Worm (Caenorhabditis elegans) whole organism, young adult: ENCODE data around the gene pyk-2.

Source experiments
- B0336.3 ChIP-seq: fragments of 200-800 bp; sonication (Bioruptor generic); IDR thresholded peaks from 2 replicates; pipeline ENCODE4 v1.3.6; 2022; ENCODE audit warnings: missing genetic modification characterization, missing compliant biosample characterization
- F10E7.11 ChIP-seq: sonication (generic microtip); optimal IDR thresholded peaks from 2 replicates; lab custom pipeline; 2017; ENCODE audit warnings: mild to moderate bottlenecking, missing genetic modification characterization, moderate library complexity, missing compliant biosample characterization
- F22D6.2 ChIP-seq: sonication (generic microtip); optimal IDR thresholded peaks from 2 replicates; lab custom pipeline; 2016; ENCODE audit warnings: mild to moderate bottlenecking, missing genetic modification characterization, missing compliant biosample characterization
- F23B12.7 ChIP-seq: sonication (generic microtip); optimal IDR thresholded peaks from 2 replicates; lab custom pipeline; 2017; ENCODE audit warnings: missing genetic modification characterization, mild to moderate bottlenecking, missing compliant biosample characterization, antibody characterized with exemption, moderate library complexity; ENCODE audit not compliant: insufficient read depth
- F52B5.7 ChIP-seq: sonication (generic microtip); optimal IDR thresholded peaks from 2 replicates; lab custom pipeline; 2016; ENCODE audit warnings: mild to moderate bottlenecking, missing genetic modification characterization, missing compliant biosample characterization
- T07F8.4 ChIP-seq: sonication (generic microtip); optimal IDR thresholded peaks from 2 replicates; lab custom pipeline; 2016; ENCODE audit warnings: mild to moderate bottlenecking, missing genetic modification characterization, moderate library complexity, missing compliant biosample characterization
- Y67H2A.10 ChIP-seq: fragments of 200-800 bp; sonication (Bioruptor generic); conservative IDR thresholded peaks from 2 replicates; pipeline ENCODE4 v1.3.6; 2022; ENCODE audit warnings: missing genetic modification reagents, missing genetic modification characterization, missing compliant biosample characterization
- Y95B8A.8 ChIP-seq: fragments of 200-800 bp; sonication (Bioruptor generic); IDR thresholded peaks from 2 replicates; pipeline ENCODE4 v1.3.6; 2022; ENCODE audit warnings: missing genetic modification reagents, missing genetic modification characterization, missing compliant biosample characterization
- ZK185.1 ChIP-seq: sonication (generic microtip); optimal IDR thresholded peaks from 2 replicates; lab custom pipeline; 2016; ENCODE audit warnings: mild to moderate bottlenecking, missing genetic modification characterization, missing compliant biosample characterization; ENCODE audit not compliant: poor library complexity, severe bottlenecking
- ama-1 ChIP-seq, 3 experiments: fragments of 150-350 bp in 1 of 3; sonication (generic microtip) in 2 of 3; optimal IDR thresholded peaks; 2 replicates each; lab custom pipeline; 2014 to 2018; ENCODE audit warnings: missing biosample characterization in 2 of 3, missing genetic modification characterization in 2 of 3, missing genetic modification reagents in 2 of 3
- atf-7 ChIP-seq: sonication (generic microtip); optimal IDR thresholded peaks from 2 replicates; lab custom pipeline; 2017; ENCODE audit warnings: mild to moderate bottlenecking, missing genetic modification characterization, missing compliant biosample characterization
- attf-5 ChIP-seq: fragments of 200-800 bp; sonication (Bioruptor generic); optimal IDR thresholded peaks from 2 replicates; lab custom pipeline; 2018; ENCODE audit warnings: mild to moderate bottlenecking, missing genetic modification characterization, missing compliant biosample characterization
- bed-1 ChIP-seq: fragments of 200-800 bp; sonication (Bioruptor generic); IDR thresholded peaks from 2 replicates; pipeline ENCODE4 v1.3.6; 2022; ENCODE audit warnings: missing genetic modification reagents, missing genetic modification characterization, missing compliant biosample characterization
- cebp-1 ChIP-seq, 2 experiments: fragments of 200-800 bp in 1 of 2; sonication (Bioruptor generic) in 1 of 2; sonication (generic microtip) in 1 of 2; IDR thresholded peaks in 1 of 2; optimal IDR thresholded peaks in 1 of 2; 2 replicates each; pipeline versions ENCODE4 v1.3.6 to Lab custom; 2017 to 2022; ENCODE audit warnings: missing compliant biosample characterization in 2 of 2, missing genetic modification characterization in 2 of 2, mild to moderate bottlenecking in 1 of 2, missing genetic modification reagents in 1 of 2, moderate library complexity in 1 of 2
- cebp-2 ChIP-seq: fragments of 200-800 bp; sonication (Bioruptor generic); IDR thresholded peaks from 2 replicates; pipeline ENCODE4 v1.3.6; 2022; ENCODE audit warnings: missing genetic modification characterization, missing compliant biosample characterization
- ceh-40 ChIP-seq: fragments of 200-800 bp; sonication (Bioruptor generic); IDR thresholded peaks from 2 replicates; pipeline ENCODE4 v1.3.6; 2022; ENCODE audit warnings: missing genetic modification characterization, missing compliant biosample characterization
- chd-7 ChIP-seq: sonication (generic microtip); optimal IDR thresholded peaks from 2 replicates; lab custom pipeline; 2016; ENCODE audit warnings: mild to moderate bottlenecking, missing genetic modification characterization, moderate library complexity, missing compliant biosample characterization
- die-1 ChIP-seq: sonication (generic microtip); optimal IDR thresholded peaks from 2 replicates; lab custom pipeline; 2016; ENCODE audit warnings: missing genotype, mild to moderate bottlenecking, missing genetic modification characterization, missing compliant biosample characterization
- dox-1 ChIP-seq: fragments of 200-800 bp; sonication (Bioruptor generic); IDR thresholded peaks from 2 replicates; pipeline ENCODE4 v1.3.6; 2022; ENCODE audit warnings: missing genetic modification reagents, missing genetic modification characterization, missing compliant biosample characterization
- dpff-1 ChIP-seq: sonication (generic microtip); optimal IDR thresholded peaks from 2 replicates; lab custom pipeline; 2017; ENCODE audit warnings: mild to moderate bottlenecking, missing genetic modification characterization, missing compliant biosample characterization
- efl-1 ChIP-seq: fragments of 150-350 bp; optimal IDR thresholded peaks from 2 replicates; lab custom pipeline; 2014; ENCODE audit warnings: missing biosample characterization, missing genetic modification reagents, missing genetic modification characterization
- egl-44 ChIP-seq: fragments of 200-800 bp; sonication (Bioruptor generic); IDR thresholded peaks from 2 replicates; pipeline ENCODE4 v1.3.6; 2022; ENCODE audit warnings: missing genetic modification reagents, missing genetic modification characterization, missing compliant biosample characterization
- egrh-3 ChIP-seq: fragments of 200-800 bp; sonication (Bioruptor generic); IDR thresholded peaks from 2 replicates; pipeline ENCODE4 v1.3.6; 2022; ENCODE audit warnings: missing genetic modification reagents, missing genetic modification characterization, missing compliant biosample characterization
- ekl-4 ChIP-seq: fragments of 200-800 bp; sonication (Bioruptor generic); IDR thresholded peaks from 2 replicates; pipeline ENCODE4 v1.3.6; 2022; ENCODE audit warnings: missing genetic modification reagents, missing genetic modification characterization, missing compliant biosample characterization
- him-1 ChIP-seq: sonication (generic microtip); optimal IDR thresholded peaks from 2 replicates; lab custom pipeline; 2016; ENCODE audit warnings: missing genotype, missing genetic modification reagents, missing genetic modification characterization, missing compliant biosample characterization
- hmg-20 ChIP-seq: fragments of 200-800 bp; sonication (Bioruptor generic); IDR thresholded peaks from 2 replicates; pipeline ENCODE4 v1.3.6; 2022; ENCODE audit warnings: missing genetic modification reagents, missing genetic modification characterization, missing compliant biosample characterization
- hrde-1 ChIP-seq: sonication (generic microtip); optimal IDR thresholded peaks from 2 replicates; lab custom pipeline; 2016; ENCODE audit warnings: missing genetic modification characterization, mild to moderate bottlenecking, missing compliant biosample characterization, moderate library complexity, missing genotype, missing genetic modification reagents, borderline replicate concordance
- let-607 ChIP-seq, 2 experiments: fragments of 200-800 bp in 1 of 2; sonication (Bioruptor generic) in 1 of 2; sonication (generic microtip) in 1 of 2; optimal IDR thresholded peaks; 2 replicates each; lab custom pipeline; 2016 to 2018; ENCODE audit warnings: mild to moderate bottlenecking in 2 of 2, missing compliant biosample characterization in 2 of 2, missing genetic modification characterization in 2 of 2, moderate library complexity in 2 of 2, missing genotype in 1 of 2
- lin-35 ChIP-seq, 3 experiments: fragments of 150-350 bp in 2 of 3; sonication (generic microtip) in 1 of 3; optimal IDR thresholded peaks; 2 replicates each; lab custom pipeline; 2014 to 2018; ENCODE audit warnings: missing biosample characterization in 3 of 3, missing genetic modification characterization in 3 of 3, missing genetic modification reagents in 3 of 3
- lir-1 ChIP-seq: fragments of 200-800 bp; sonication (Bioruptor generic); conservative IDR thresholded peaks from 2 replicates; pipeline ENCODE4 v1.3.6; 2022; ENCODE audit warnings: missing genetic modification reagents, missing genetic modification characterization, missing compliant biosample characterization
- lsy-27 ChIP-seq: sonication (generic microtip); optimal IDR thresholded peaks from 2 replicates; lab custom pipeline; 2017; ENCODE audit warnings: missing genetic modification characterization, mild to moderate bottlenecking, missing compliant biosample characterization, antibody characterized with exemption, missing genotype, borderline replicate concordance; ENCODE audit not compliant: insufficient read depth
- madf-10 ChIP-seq: sonication (generic microtip); optimal IDR thresholded peaks from 2 replicates; lab custom pipeline; 2016; ENCODE audit warnings: mild to moderate bottlenecking, missing genetic modification characterization, missing compliant biosample characterization
- madf-3 ChIP-seq: fragments of 200-800 bp; sonication (Bioruptor generic); IDR thresholded peaks from 2 replicates; pipeline ENCODE4 v1.3.6; 2022; ENCODE audit warnings: missing genetic modification reagents, missing genetic modification characterization, missing compliant biosample characterization
- madf-6 ChIP-seq: fragments of 200-800 bp; sonication (Bioruptor generic); IDR thresholded peaks from 2 replicates; pipeline ENCODE4 v1.3.6; 2022; ENCODE audit warnings: missing genetic modification reagents, missing genetic modification characterization, missing compliant biosample characterization
- mxl-1 ChIP-seq: sonication (generic microtip); optimal IDR thresholded peaks from 2 replicates; lab custom pipeline; 2016; ENCODE audit warnings: missing genetic modification characterization, missing compliant biosample characterization
- nfyb-1 ChIP-seq: fragments of 200-800 bp; sonication (Bioruptor generic); IDR thresholded peaks from 2 replicates; pipeline ENCODE4 v1.3.6; 2022; ENCODE audit warnings: missing genetic modification reagents, missing genetic modification characterization, missing compliant biosample characterization
- rcor-1 ChIP-seq: fragments of 200-800 bp; sonication (Bioruptor generic); IDR thresholded peaks from 2 replicates; pipeline ENCODE4 v1.3.6; 2022; ENCODE audit warnings: missing genetic modification reagents, missing genetic modification characterization, missing compliant biosample characterization
- sdz-38 ChIP-seq: sonication (generic microtip); optimal IDR thresholded peaks from 2 replicates; lab custom pipeline; 2016; ENCODE audit warnings: missing genotype, missing genetic modification characterization, missing compliant biosample characterization
- sea-2 ChIP-seq: fragments of 200-800 bp; sonication (Bioruptor generic); IDR thresholded peaks from 2 replicates; pipeline ENCODE4 v1.3.6; 2022; ENCODE audit warnings: missing genetic modification characterization, missing compliant biosample characterization
- snpc-1.3 ChIP-seq: sonication (generic microtip); optimal IDR thresholded peaks from 2 replicates; lab custom pipeline; 2017; ENCODE audit warnings: missing genetic modification characterization, mild to moderate bottlenecking, missing compliant biosample characterization, antibody characterized with exemption, moderate library complexity, missing genotype, missing genetic modification reagents; ENCODE audit not compliant: insufficient read depth
- somi-1 ChIP-seq: fragments of 200-800 bp; sonication (Bioruptor generic); optimal IDR thresholded peaks from 2 replicates; lab custom pipeline; 2018; ENCODE audit warnings: mild to moderate bottlenecking, missing genetic modification characterization, missing compliant biosample characterization
- tbx-9 ChIP-seq: sonication (generic microtip); optimal IDR thresholded peaks from 2 replicates; lab custom pipeline; 2016; ENCODE audit warnings: borderline replicate concordance, missing genetic modification characterization, inconsistent platforms, missing compliant biosample characterization
- tlf-1 ChIP-seq: fragments of 200-800 bp; sonication (Bioruptor generic); optimal IDR thresholded peaks from 2 replicates; lab custom pipeline; 2018; ENCODE audit warnings: mild to moderate bottlenecking, missing genetic modification characterization, missing compliant biosample characterization
- zfh-2 ChIP-seq: fragments of 200-800 bp; sonication (Bioruptor generic); conservative IDR thresholded peaks from 2 replicates; pipeline ENCODE4 v1.3.6; 2022; ENCODE audit warnings: missing genetic modification reagents, missing genetic modification characterization, missing compliant biosample characterization
- zim-3 ChIP-seq: sonication (generic microtip); optimal IDR thresholded peaks from 2 replicates; lab custom pipeline; 2017; ENCODE audit warnings: mild to moderate bottlenecking, missing genetic modification characterization, moderate library complexity, missing compliant biosample characterization
- ztf-22 ChIP-seq: fragments of 200-800 bp; sonication (Bioruptor generic); optimal IDR thresholded peaks from 2 replicates; lab custom pipeline; 2018; ENCODE audit warnings: mild to moderate bottlenecking, missing genetic modification characterization, moderate library complexity, missing compliant biosample characterization

Gene pyk-2

DNA sequence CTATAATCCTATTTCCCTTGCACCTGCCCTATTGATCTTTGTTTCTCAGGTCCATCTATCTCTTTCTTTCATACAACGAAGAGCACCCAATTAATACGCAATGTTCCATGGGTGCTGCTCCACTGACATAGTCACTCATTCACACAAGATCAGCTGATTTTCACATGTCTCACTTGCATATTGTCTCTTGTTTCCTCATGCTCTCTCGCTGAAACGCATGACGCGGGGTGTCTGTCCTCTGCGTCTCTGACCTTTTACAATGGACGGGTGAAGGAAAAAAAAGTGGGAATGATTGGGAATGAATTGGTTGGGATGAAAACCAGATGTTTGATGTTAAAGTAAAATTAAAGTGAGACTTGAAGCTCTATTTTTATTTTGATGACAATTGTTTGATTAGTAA is 25.6 kb downstream of the pyk-2 start (continued):
- peak; percentile 85 for TF ChIP-seq ekl-4 (GFP tag; lab: Robert Waterston, UW)
- TF ChIP-seq cebp-1 (GFP tag; IDR thresholded peaks at IDR 0.05; lab: Robert Waterston, UW) = peak; percentile 45
- peak; percentile 85 for TF ChIP-seq cebp-1 (tag; optimal IDR thresholded peaks at IDR 0.05; lab: Kevin White, UChicago)
- no peak for TF ChIP-seq hrde-1 (tag; lab: Kevin White, UChicago)
- peak; percentile 70; the same call in 1 of the 2 replicates for TF ChIP-seq Y67H2A.10 (GFP tag; lab: Robert Waterston, UW)
- TF ChIP-seq attf-5 (GFP tag; lab: Kevin White, UChicago) = peak; percentile 72
- peak; percentile 46 for TF ChIP-seq die-1
- no peak for TF ChIP-seq sdz-38 (tag; lab: Kevin White, UChicago)
- peak in 1 of 3 experiments; percentile 85 for TF ChIP-seq lin-35 (GFP tag; optimal IDR thresholded peaks at IDR 0.05; lab: Kevin White, UChicago)
- no peak for TF ChIP-seq lsy-27 (tag; lab: Kevin White, UChicago)
- no peak for TF ChIP-seq dpff-1 (tag; lab: Kevin White, UChicago)
- peak; percentile 17; the same call in 1 of the 2 replicates for TF ChIP-seq B0336.3 (GFP tag; lab: Robert Waterston, UW)
- TF ChIP-seq sea-2 (GFP tag; lab: Robert Waterston, UW) = no peak
- TF ChIP-seq let-607 (tag; optimal IDR thresholded peaks at IDR 0.05; lab: Kevin White, UChicago) = peak in 1 of 2 experiments; percentile 14
- peak; percentile 75 for TF ChIP-seq ztf-22
- TF ChIP-seq atf-7 (tag; lab: Kevin White, UChicago) = peak; percentile 74
- TF ChIP-seq egrh-3 (GFP tag; lab: Robert Waterston, UW) = peak; percentile 29; the same call in 1 of the 2 replicates
- TF ChIP-seq F52B5.7 (tag; lab: Kevin White, UChicago) = peak; percentile 73
- TF ChIP-seq zfh-2 (GFP tag; lab: Robert Waterston, UW) = peak; percentile 58
- TF ChIP-seq ZK185.1 = peak; percentile 71
- TF ChIP-seq T07F8.4 (tag; lab: Kevin White, UChicago) = no peak
- no peak for TF ChIP-seq F23B12.7
- TF ChIP-seq bed-1 (GFP tag; lab: Robert Waterston, UW) = no peak
- no peak; the same call in 1 of the 2 replicates for TF ChIP-seq madf-6 (GFP tag; lab: Robert Waterston, UW)
- TF ChIP-seq nfyb-1 (GFP tag; lab: Robert Waterston, UW) = peak; percentile 85
- no peak for TF ChIP-seq zim-3 (tag; lab: Kevin White, UChicago)
- no peak for TF ChIP-seq snpc-1.3 (tag; lab: Kevin White, UChicago)
- TF ChIP-seq efl-1 = no peak
- no peak for TF ChIP-seq hmg-20 (GFP tag; lab: Robert Waterston, UW)
- TF ChIP-seq madf-3 (GFP tag; lab: Robert Waterston, UW) = peak; percentile 80; the same call in 1 of the 2 replicates
- peak; percentile 85 for TF ChIP-seq chd-7 (tag; lab: Kevin White, UChicago)
- TF ChIP-seq tbx-9 (tag; lab: Kevin White, UChicago) = no peak
- TF ChIP-seq ceh-40 = 0 out of 2 replicates have a peak, but pooled peaks have one; percentile 27
- TF ChIP-seq F10E7.11 (tag; lab: Kevin White, UChicago) = peak; percentile 11
- TF ChIP-seq cebp-2 (GFP tag; lab: Robert Waterston, UW) = no peak
- TF ChIP-seq mxl-1 (tag; lab: Kevin White, UChicago) = no peak
- TF ChIP-seq somi-1 (GFP tag; lab: Kevin White, UChicago) = peak; percentile 91
- TF ChIP-seq lir-1 (GFP tag; lab: Robert Waterston, UW) = peak; percentile 55
- TF ChIP-seq rcor-1 (GFP tag; lab: Robert Waterston, UW) = peak; percentile 29; the same call in 1 of the 2 replicates
- TF ChIP-seq dox-1 = peak; percentile 75
- peak; percentile 88 for TF ChIP-seq Y95B8A.8
- peak; percentile 74 for TF ChIP-seq egl-44 (GFP tag; lab: Robert Waterston, UW)
- TF ChIP-seq him-1 (tag; lab: Kevin White, UChicago) = no peak
- peak; percentile 93 for TF ChIP-seq ama-1 (optimal IDR thresholded peaks at IDR 0.05; lab: Kevin White, UChicago)
- no peak for TF ChIP-seq ama-1 (GFP tag; optimal IDR thresholded peaks at IDR 0.05; lab: Kevin White, UChicago)
- peak; percentile 18 for TF ChIP-seq F22D6.2 (tag; lab: Kevin White, UChicago)
- peak; percentile 78 for TF ChIP-seq tlf-1 (GFP tag; lab: Kevin White, UChicago)
- peak; percentile 59 for TF ChIP-seq madf-10 (tag; lab: Kevin White, UChicago)
